Fruit fly (Drosophila melanogaster): Measurements from ENCODE around the gene vnd.

dm6 chrX:619220-620101 is 37.5 kb downstream of the vnd start:
- TF ChIP-seq CG8478 (optimal IDR thresholded peaks at IDR 0.05) (no peak), CTCF (optimal IDR thresholded peaks at IDR 0.05) (no peak)
